Worm (Caenorhabditis elegans) whole organism, early embryonic: ENCODE measurements around the gene syd-9.

ENCODE experiments used
- B0310.2 ChIP-seq: sonication (generic microtip); optimal IDR thresholded peaks from 2 replicates; lab custom pipeline; 2016; ENCODE audit warnings: mild to moderate bottlenecking, missing genetic modification characterization, missing compliant biosample characterization
- F13C5.2 ChIP-seq: sonication (generic microtip); optimal IDR thresholded peaks from 2 replicates; lab custom pipeline; 2017; ENCODE audit warnings: mild to moderate bottlenecking, missing genetic modification characterization, inconsistent platforms, missing compliant biosample characterization
- aly-1 ChIP-seq: sonication (generic microtip); optimal IDR thresholded peaks from 2 replicates; lab custom pipeline; 2016; ENCODE audit warnings: missing genetic modification characterization, missing compliant biosample characterization
- ama-1 ChIP-seq: fragments of 150-350 bp; optimal IDR thresholded peaks from 2 replicates; lab custom pipeline; 2014
- ceh-13 ChIP-seq: fragments of 200-800 bp; sonication (Bioruptor generic); optimal IDR thresholded peaks from 2 replicates; lab custom pipeline; 2018; ENCODE audit warnings: mild to moderate bottlenecking, missing genetic modification characterization, missing compliant biosample characterization
- ceh-36 ChIP-seq: sonication (generic microtip); optimal IDR thresholded peaks from 2 replicates; lab custom pipeline; 2016; ENCODE audit warnings: missing genetic modification characterization, inconsistent platforms, missing compliant biosample characterization
- ets-7 ChIP-seq: sonication (generic microtip); optimal IDR thresholded peaks from 2 replicates; lab custom pipeline; 2016; ENCODE audit warnings: missing genotype, missing genetic modification characterization, missing compliant biosample characterization
- flt-1 ChIP-seq: fragments of 200-800 bp; sonication (Bioruptor generic); IDR thresholded peaks from 2 replicates; pipeline ENCODE4 v1.3.6; 2022; ENCODE audit warnings: missing genetic modification characterization, missing compliant biosample characterization
- hmbx-1 ChIP-seq: sonication (generic microtip); optimal IDR thresholded peaks from 2 replicates; lab custom pipeline; 2016; ENCODE audit warnings: mild to moderate bottlenecking, missing genetic modification characterization, missing compliant biosample characterization
- hmg-4 ChIP-seq: fragments of 200-800 bp; sonication (Bioruptor generic); optimal IDR thresholded peaks from 2 replicates; lab custom pipeline; 2018; ENCODE audit warnings: mild to moderate bottlenecking, missing genetic modification characterization, missing compliant biosample characterization
- hnd-1 ChIP-seq: sonication (generic microtip); optimal IDR thresholded peaks from 2 replicates; lab custom pipeline; 2016; ENCODE audit warnings: missing genetic modification characterization, missing compliant biosample characterization
- pes-1 ChIP-seq: fragments of 200-800 bp; sonication (Bioruptor generic); IDR thresholded peaks from 2 replicates; pipeline ENCODE4 v1.3.6; 2022; ENCODE audit warnings: missing genetic modification reagents, missing genetic modification characterization, missing compliant biosample characterization
- scrt-1 ChIP-seq: fragments of 200-800 bp; sonication (Bioruptor generic); IDR thresholded peaks from 2 replicates; pipeline ENCODE4 v1.3.6; 2022; ENCODE audit warnings: missing genetic modification characterization, missing compliant biosample characterization
- sea-1 ChIP-seq: fragments of 200-800 bp; sonication (Bioruptor generic); conservative IDR thresholded peaks from 2 replicates; pipeline ENCODE4 v1.3.6; 2022; ENCODE audit warnings: missing genetic modification characterization, missing compliant biosample characterization
- tbx-11 ChIP-seq: fragments of 200-800 bp; sonication (Bioruptor generic); IDR thresholded peaks from 2 replicates; pipeline ENCODE4 v1.3.6; 2022; ENCODE audit warnings: missing genetic modification characterization, missing compliant biosample characterization
- tbx-37 ChIP-seq: fragments of 200-800 bp; sonication (Bioruptor generic); conservative IDR thresholded peaks from 2 replicates; pipeline ENCODE4 v1.3.6; 2022; ENCODE audit warnings: missing genetic modification reagents, missing genetic modification characterization, missing compliant biosample characterization
- tra-4 ChIP-seq: sonication (generic microtip); optimal IDR thresholded peaks from 2 replicates; lab custom pipeline; 2017; ENCODE audit warnings: missing genetic modification characterization, missing compliant biosample characterization

Gene syd-9

DNA sequence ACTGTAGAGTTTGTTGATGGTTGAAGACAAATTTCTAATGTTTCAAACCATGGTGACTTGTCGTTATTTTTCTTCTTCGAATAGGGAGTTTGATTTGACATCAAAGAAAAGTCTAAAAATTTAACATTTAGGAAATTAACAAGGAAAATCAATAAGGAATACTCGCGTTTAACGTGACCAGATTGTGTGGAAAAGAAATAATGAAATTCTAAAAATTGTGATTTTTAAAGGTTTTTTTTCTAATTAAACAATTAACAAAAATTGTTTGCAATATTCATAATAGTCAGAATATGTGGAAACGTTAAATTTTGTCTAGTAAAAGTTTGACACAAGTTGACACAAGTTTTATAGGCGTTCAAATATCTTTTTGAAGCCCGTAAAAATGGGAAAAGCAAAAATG, 30.3 kb upstream of the syd-9 start, which contains the start of gene C55B6.4:
Gene C55B6.4, minus strand, starts transcription at position 101 of the 400 bp plus-strand sequence.
- no peak for TF ChIP-seq ceh-36 (tag; lab: Kevin White, UChicago)
- TF ChIP-seq ets-7 (tag; lab: Kevin White, UChicago): no peak
- no peak for TF ChIP-seq tra-4 (tag; lab: Kevin White, UChicago)
- no peak for TF ChIP-seq ceh-13 (GFP tag; lab: Kevin White, UChicago)
- no peak for TF ChIP-seq scrt-1 (GFP tag; lab: Robert Waterston, UW)
- TF ChIP-seq hnd-1 (tag; lab: Kevin White, UChicago): no peak
- TF ChIP-seq F13C5.2 (tag; lab: Kevin White, UChicago): no peak
- no peak for TF ChIP-seq tbx-37
- TF ChIP-seq sea-1: no peak
- no peak for TF ChIP-seq flt-1
- no peak for TF ChIP-seq hmg-4 (GFP tag; lab: Kevin White, UChicago)
- TF ChIP-seq pes-1: no peak
- no peak for TF ChIP-seq ama-1
- no peak for TF ChIP-seq aly-1 (tag; lab: Kevin White, UChicago)
- no peak for TF ChIP-seq tbx-11
- TF ChIP-seq B0310.2: no peak
- TF ChIP-seq hmbx-1 (tag; lab: Kevin White, UChicago): no peak

- no peak for TF ChIP-seq hmbx-1 (tag; lab: Kevin White, UChicago)
- no peak for TF ChIP-seq tbx-37
- TF ChIP-seq scrt-1 (GFP tag; lab: Robert Waterston, UW): no peak
- no peak for TF ChIP-seq flt-1
- TF ChIP-seq tbx-11: no peak
- no peak for TF ChIP-seq pes-1
- no peak for TF ChIP-seq ceh-36 (tag; lab: Kevin White, UChicago)
- no peak for TF ChIP-seq sea-1
- TF ChIP-seq F13C5.2 (tag; lab: Kevin White, UChicago): no peak
- no peak for TF ChIP-seq hnd-1 (tag; lab: Kevin White, UChicago)
- no peak for TF ChIP-seq ets-7 (tag; lab: Kevin White, UChicago)
- no peak for TF ChIP-seq ama-1
- TF ChIP-seq aly-1 (tag; lab: Kevin White, UChicago): no peak
- TF ChIP-seq hmg-4 (GFP tag; lab: Kevin White, UChicago): no peak
- TF ChIP-seq ceh-13 (GFP tag; lab: Kevin White, UChicago): no peak
- no peak for TF ChIP-seq tra-4 (tag; lab: Kevin White, UChicago)
- TF ChIP-seq B0310.2: no peak
Observed at ce11 chrX:7191882-7192281, 26.0 kb upstream of the syd-9 start, which contains the start of gene C55B6.7. TSS of gene C55B6.7 (minus strand) at chrX:7191982.

- TF ChIP-seq ets-7 (tag; lab: Kevin White, UChicago): no peak
- no peak for TF ChIP-seq tbx-11
- peak; percentile 16 for TF ChIP-seq F13C5.2 (tag; lab: Kevin White, UChicago)
- TF ChIP-seq ceh-36 (tag; lab: Kevin White, UChicago): no peak
- no peak for TF ChIP-seq aly-1 (tag; lab: Kevin White, UChicago)
- no peak for TF ChIP-seq pes-1
Observed at ce11 chrX:7193894-7194614, 23.8 kb upstream of the syd-9 start, which contains the start of gene dnj-7. TSS of gene dnj-7 (plus strand) at chrX:7194564.

DNA sequence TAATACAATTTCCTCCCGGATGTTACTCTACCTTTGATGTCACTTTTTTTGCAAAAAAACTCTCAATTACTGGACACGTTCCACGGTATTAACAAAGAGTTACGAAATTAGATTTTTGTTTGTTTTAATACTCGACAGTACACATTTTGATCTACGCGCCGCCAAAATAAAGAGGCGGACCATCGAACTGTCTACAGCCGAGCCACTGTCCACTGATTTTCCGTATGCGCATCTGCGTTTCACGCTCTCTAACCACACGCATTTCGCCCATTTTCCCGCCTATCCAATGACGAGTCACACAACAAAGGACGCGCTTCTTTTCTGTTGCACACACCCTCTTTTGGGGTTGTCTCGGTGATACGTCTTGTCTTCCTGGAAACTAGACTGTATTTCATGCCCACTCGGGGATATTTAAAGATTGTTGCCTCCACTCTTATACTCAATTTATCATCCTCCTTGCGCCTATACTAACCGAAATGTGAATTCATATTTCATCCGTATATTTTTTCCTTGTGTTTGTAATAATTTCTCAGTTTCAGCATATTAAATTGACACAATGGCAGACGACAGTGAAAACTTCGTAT, 18.0 kb upstream of the syd-9 start, which contains the start of gene C55B6.1:
Gene C55B6.1, plus strand, starts transcription at position 534 of the 584 bp plus-strand sequence.
- TF ChIP-seq hmbx-1 (tag; lab: Kevin White, UChicago) (no peak), ama-1 (no peak), ceh-13 (GFP tag; lab: Kevin White, UChicago) (no peak), tbx-11 (no peak), sea-1 (no peak), hmg-4 (GFP tag; lab: Kevin White, UChicago) (no peak), ets-7 (tag; lab: Kevin White, UChicago) (no peak), F13C5.2 (tag; lab: Kevin White, UChicago) (no peak), tra-4 (tag; lab: Kevin White, UChicago) (no peak), aly-1 (tag; lab: Kevin White, UChicago) (no peak), B0310.2 (no peak), ceh-36 (tag; lab: Kevin White, UChicago) (no peak), tbx-37 (no peak), scrt-1 (GFP tag; lab: Robert Waterston, UW) (no peak), pes-1 (no peak), hnd-1 (tag; lab: Kevin White, UChicago) (no peak), flt-1 (no peak)

DNA sequence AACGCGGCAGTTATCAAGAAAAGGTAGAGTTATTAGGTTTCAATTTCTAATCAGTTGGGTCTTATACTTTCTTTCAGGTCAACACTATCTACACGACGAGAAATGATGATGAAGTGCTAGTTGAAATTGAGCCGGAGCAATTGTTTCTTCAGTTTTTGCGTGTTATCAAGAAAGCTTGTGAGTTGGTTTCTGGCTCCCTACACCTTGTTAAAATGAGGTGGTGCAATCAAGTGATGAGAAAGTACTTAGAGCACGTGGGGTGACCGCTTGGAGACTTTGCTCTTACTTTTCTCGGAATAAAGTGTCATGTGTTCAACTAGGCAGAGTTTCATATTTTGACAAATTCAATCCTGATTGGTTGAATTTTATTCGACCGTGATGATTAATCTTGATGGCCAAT, 17.4 kb upstream of the syd-9 start:
- TF ChIP-seq tra-4 (tag; lab: Kevin White, UChicago) (no peak), aly-1 (tag; lab: Kevin White, UChicago) (no peak), B0310.2 (no peak), ama-1 (no peak), tbx-37 (no peak), ets-7 (tag; lab: Kevin White, UChicago) (no peak), flt-1 (no peak), tbx-11 (no peak), pes-1 (no peak), F13C5.2 (tag; lab: Kevin White, UChicago) (no peak), sea-1 (no peak), hmbx-1 (tag; lab: Kevin White, UChicago) (no peak), ceh-13 (GFP tag; lab: Kevin White, UChicago) (no peak), ceh-36 (tag; lab: Kevin White, UChicago) (no peak), hmg-4 (GFP tag; lab: Kevin White, UChicago) (no peak), scrt-1 (GFP tag; lab: Robert Waterston, UW) (no peak), hnd-1 (tag; lab: Kevin White, UChicago) (no peak)

ce11 chrX:7204175-7204574, 13.7 kb upstream of the syd-9 start:
- no peak for TF ChIP-seq flt-1
- no peak for TF ChIP-seq sea-1
- no peak for TF ChIP-seq ceh-36 (tag; lab: Kevin White, UChicago)
- TF ChIP-seq ceh-13 (GFP tag; lab: Kevin White, UChicago): no peak

DNA sequence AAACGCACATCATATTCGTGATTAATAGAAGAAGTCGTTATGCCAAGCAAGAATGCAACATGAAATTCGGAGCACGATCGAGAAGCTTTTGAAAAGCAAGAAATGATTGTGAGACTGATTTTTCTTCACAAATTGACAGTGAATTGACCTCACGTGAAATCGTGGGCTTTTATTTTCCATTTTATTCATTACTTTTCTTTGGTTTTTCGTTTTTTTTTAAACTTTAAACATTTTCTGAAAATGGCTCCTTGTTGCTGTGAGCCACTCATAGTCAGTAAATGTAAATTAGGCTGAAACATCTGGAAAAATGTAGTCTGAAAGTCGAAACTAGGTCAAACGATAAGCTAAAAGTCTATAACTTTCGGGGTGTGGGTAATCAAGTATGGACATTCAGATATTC, 12.7 kb upstream of the syd-9 start, which contains the start of gene C55B6.5:
Gene C55B6.5, minus strand, starts transcription at position 101 of the 400 bp plus-strand sequence.
- TF ChIP-seq tra-4 (tag; lab: Kevin White, UChicago): no peak
- TF ChIP-seq hmbx-1 (tag; lab: Kevin White, UChicago): no peak
- TF ChIP-seq B0310.2: no peak
- TF ChIP-seq pes-1: no peak
- TF ChIP-seq tbx-11: no peak
- no peak for TF ChIP-seq ceh-36 (tag; lab: Kevin White, UChicago)
- no peak for TF ChIP-seq hnd-1 (tag; lab: Kevin White, UChicago)
- TF ChIP-seq hmg-4 (GFP tag; lab: Kevin White, UChicago): no peak
- TF ChIP-seq ceh-13 (GFP tag; lab: Kevin White, UChicago): no peak
- no peak for TF ChIP-seq sea-1
- no peak for TF ChIP-seq ets-7 (tag; lab: Kevin White, UChicago)
- no peak for TF ChIP-seq tbx-37
- no peak for TF ChIP-seq scrt-1 (GFP tag; lab: Robert Waterston, UW)
- TF ChIP-seq aly-1 (tag; lab: Kevin White, UChicago): no peak
- TF ChIP-seq F13C5.2 (tag; lab: Kevin White, UChicago): no peak
